Worm (Caenorhabditis elegans): ENCODE measurements around the gene sptl-2.
A peak's percentile ranks its signal among the peaks of the same experiment; 100 is the strongest.

DNA sequence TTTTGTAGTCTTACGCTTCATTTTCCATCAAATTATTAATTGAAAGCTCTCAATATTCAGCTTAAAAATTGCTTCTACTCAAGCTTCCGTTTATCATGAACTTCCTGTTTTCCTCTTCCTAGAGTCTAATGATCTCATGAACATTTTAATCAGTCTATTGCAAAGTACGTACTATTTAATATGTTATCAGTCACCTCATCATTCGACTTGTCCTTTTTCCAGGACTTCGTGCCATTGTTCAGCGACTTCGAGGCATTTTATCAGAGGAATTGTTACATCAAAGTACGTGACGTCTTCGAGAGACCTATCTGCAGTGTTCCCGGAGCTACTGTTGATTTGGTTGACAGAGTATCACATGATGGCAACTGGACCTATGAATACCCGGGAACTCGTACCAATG, 2.8 kb downstream of the sptl-2 start:
- TF ChIP-seq fos-1 (tag; optimal IDR thresholded peaks at IDR 0.05) (no peak), lin-15B (tag; optimal IDR thresholded peaks at IDR 0.05) (no peak), lsy-2 (tag; optimal IDR thresholded peaks at IDR 0.05) (no peak), ama-1 (optimal IDR thresholded peaks at IDR 0.05) (no peak), nhr-12 (tag; optimal IDR thresholded peaks at IDR 0.05) (no peak), elt-2 (tag; optimal IDR thresholded peaks at IDR 0.05) (peak; percentile 17)

All from whole organism, L1 larva.